Worm (Caenorhabditis elegans): ENCODE results near the gene F32D1.3.

- TF ChIP-seq dao-5 (tag; optimal IDR thresholded peaks at IDR 0.05) (no peak), him-1 (tag; optimal IDR thresholded peaks at IDR 0.05) (no peak)
Measured at ce11 chrV:4364517-4364916, 3.1 kb upstream of the F32D1.3 start, which contains the start of gene grl-13.
